Fruit fly (Drosophila melanogaster): ENCODE data around the gene GatA.

The GatA gene

dm6 chr3R:19044638-19045037 is 16.0 kb upstream of the GatA start:
- TF ChIP-seq cic (GFP tag; optimal IDR thresholded peaks at IDR 0.05) (no peak), Hr96 (GFP tag; optimal IDR thresholded peaks at IDR 0.05) (no peak), Clk (GFP tag; optimal IDR thresholded peaks at IDR 0.05) (no peak), tj (GFP tag; optimal IDR thresholded peaks at IDR 0.05) (no peak)

- TF ChIP-seq kay (GFP tag; ENCODE audit: borderline replicate concordance) (no peak), CG7045 (GFP tag; optimal IDR thresholded peaks at IDR 0.05) (no peak), Clk (GFP tag; optimal IDR thresholded peaks at IDR 0.05) (no peak), CG14711 (tag; optimal IDR thresholded peaks at IDR 0.05) (no peak), pad (GFP tag; optimal IDR thresholded peaks at IDR 0.05) (no peak), CG5204 (GFP tag; optimal IDR thresholded peaks at IDR 0.05) (no peak), cnc (optimal IDR thresholded peaks at IDR 0.05) (no peak), Hr96 (GFP tag; optimal IDR thresholded peaks at IDR 0.05) (no peak), bab1 (GFP tag; optimal IDR thresholded peaks at IDR 0.05) (no peak), CG12768 (GFP tag; optimal IDR thresholded peaks at IDR 0.05) (no peak)
Measured at dm6 chr3R:19040685-19041084, 12.0 kb upstream of the GatA start.

dm6 chr3R:19036521-19037142 is 8.0 kb upstream of the GatA start:
- TF ChIP-seq tj (GFP tag; optimal IDR thresholded peaks at IDR 0.05) (no peak), CG11617 (GFP tag; optimal IDR thresholded peaks at IDR 0.05) (no peak), cic (GFP tag; optimal IDR thresholded peaks at IDR 0.05) (no peak), Crg-1 (GFP tag; optimal IDR thresholded peaks at IDR 0.05) (no peak), ovo (GFP tag; optimal IDR thresholded peaks at IDR 0.05) (no peak), CG7101 (tag; optimal IDR thresholded peaks at IDR 0.05) (no peak), kay (GFP tag; ENCODE audit: borderline replicate concordance) (no peak), CG1620 (GFP tag; optimal IDR thresholded peaks at IDR 0.05) (no peak), CG14711 (tag; optimal IDR thresholded peaks at IDR 0.05) (no peak), Hr96 (GFP tag; optimal IDR thresholded peaks at IDR 0.05) (no peak), Clk (GFP tag; optimal IDR thresholded peaks at IDR 0.05) (no peak), pad (GFP tag; optimal IDR thresholded peaks at IDR 0.05) (no peak), toe (GFP tag; optimal IDR thresholded peaks at IDR 0.05) (no peak), bab1 (GFP tag; optimal IDR thresholded peaks at IDR 0.05) (no peak), Mnt (GFP tag; optimal IDR thresholded peaks at IDR 0.05) (no peak)

- TF ChIP-seq Hr96 (GFP tag; optimal IDR thresholded peaks at IDR 0.05): no peak
- TF ChIP-seq pad (GFP tag; optimal IDR thresholded peaks at IDR 0.05): no peak
- no peak for TF ChIP-seq bab1 (GFP tag; optimal IDR thresholded peaks at IDR 0.05)
- TF ChIP-seq CG7045 (GFP tag; optimal IDR thresholded peaks at IDR 0.05): no peak
- TF ChIP-seq CG5204 (GFP tag; optimal IDR thresholded peaks at IDR 0.05): no peak
- no peak for TF ChIP-seq CG12768 (GFP tag; optimal IDR thresholded peaks at IDR 0.05)
- TF ChIP-seq cnc (optimal IDR thresholded peaks at IDR 0.05): no peak
- no peak for TF ChIP-seq CG1620 (GFP tag; optimal IDR thresholded peaks at IDR 0.05)
- no peak for TF ChIP-seq Crg-1 (GFP tag; optimal IDR thresholded peaks at IDR 0.05)
- no peak for TF ChIP-seq Mnt (GFP tag; optimal IDR thresholded peaks at IDR 0.05)
- no peak for TF ChIP-seq CG11617 (GFP tag; optimal IDR thresholded peaks at IDR 0.05)
- TF ChIP-seq kay (GFP tag; ENCODE audit: borderline replicate concordance): no peak
- TF ChIP-seq CG14711 (tag; optimal IDR thresholded peaks at IDR 0.05): no peak
Measured at dm6 chr3R:19033238-19033637, 4.6 kb upstream of the GatA start, which contains the start of gene CG6026. CG6026 (plus strand) TSS chr3R:19033538.

- TF ChIP-seq cic (GFP tag; optimal IDR thresholded peaks at IDR 0.05) (no peak), bab1 (GFP tag; optimal IDR thresholded peaks at IDR 0.05) (peak; percentile 75), CG33017 (tag; optimal IDR thresholded peaks at IDR 0.05) (peak; percentile 63), Crg-1 (GFP tag; optimal IDR thresholded peaks at IDR 0.05) (no peak), CG11617 (GFP tag; optimal IDR thresholded peaks at IDR 0.05) (peak; percentile 53), pad (GFP tag; optimal IDR thresholded peaks at IDR 0.05) (peak; percentile 8), CG1620 (GFP tag; optimal IDR thresholded peaks at IDR 0.05) (no peak), CG7101 (tag; optimal IDR thresholded peaks at IDR 0.05) (peak; percentile 77), cnc (optimal IDR thresholded peaks at IDR 0.05) (no peak), toe (GFP tag; optimal IDR thresholded peaks at IDR 0.05) (no peak), CG7045 (GFP tag; optimal IDR thresholded peaks at IDR 0.05) (peak; percentile 36), tj (GFP tag; optimal IDR thresholded peaks at IDR 0.05) (no peak), CG14711 (tag; optimal IDR thresholded peaks at IDR 0.05) (peak; percentile 72)
Measured at dm6 chr3R:19031210-19031609, 2.6 kb upstream of the GatA start, which contains the start of the genes Prp18 and CG6013. Prp18 (minus strand) TSS chr3R:19031271. CG6013 (plus strand) TSS chr3R:19031503.

dm6 chr3R:19027165-19027564 is 1.5 kb downstream of the GatA start, which contains the start of gene NP15.6:
NP15.6 (plus strand) TSS chr3R:19027368.
- TF ChIP-seq CG1620 (GFP tag; optimal IDR thresholded peaks at IDR 0.05) (no peak), CG7045 (GFP tag; optimal IDR thresholded peaks at IDR 0.05) (no peak), Clk (GFP tag; optimal IDR thresholded peaks at IDR 0.05) (no peak), CG11617 (GFP tag; optimal IDR thresholded peaks at IDR 0.05) (no peak), Mnt (GFP tag; optimal IDR thresholded peaks at IDR 0.05) (no peak), CG7101 (tag; optimal IDR thresholded peaks at IDR 0.05) (no peak), bab1 (GFP tag; optimal IDR thresholded peaks at IDR 0.05) (no peak), toe (GFP tag; optimal IDR thresholded peaks at IDR 0.05) (no peak), tj (GFP tag; optimal IDR thresholded peaks at IDR 0.05) (no peak), kay (GFP tag; ENCODE audit: borderline replicate concordance) (no peak), CG14711 (tag; optimal IDR thresholded peaks at IDR 0.05) (no peak), Crg-1 (GFP tag; optimal IDR thresholded peaks at IDR 0.05) (no peak), Hr96 (GFP tag; optimal IDR thresholded peaks at IDR 0.05) (no peak), CG33017 (tag; optimal IDR thresholded peaks at IDR 0.05) (no peak), cic (GFP tag; optimal IDR thresholded peaks at IDR 0.05) (no peak), cnc (optimal IDR thresholded peaks at IDR 0.05) (no peak), ovo (GFP tag; optimal IDR thresholded peaks at IDR 0.05) (no peak), pad (GFP tag; optimal IDR thresholded peaks at IDR 0.05) (no peak)

Measured in whole organism, adult.